Worm (Caenorhabditis elegans) whole organism, L4 larva: ENCODE results near the gene acs-1.

Experiments used
- ceh-44 ChIP-seq: fragments of 200-800 bp; sonication (Bioruptor generic); IDR thresholded peaks from 2 replicates; pipeline ENCODE4 v1.3.6; 2022; ENCODE audit warnings: missing genetic modification reagents, missing genetic modification characterization, missing compliant biosample characterization
- ceh-82 ChIP-seq: sonication (generic microtip); optimal IDR thresholded peaks from 2 replicates; lab custom pipeline; 2017; ENCODE audit warnings: missing biosample characterization, missing genetic modification characterization

DNA sequence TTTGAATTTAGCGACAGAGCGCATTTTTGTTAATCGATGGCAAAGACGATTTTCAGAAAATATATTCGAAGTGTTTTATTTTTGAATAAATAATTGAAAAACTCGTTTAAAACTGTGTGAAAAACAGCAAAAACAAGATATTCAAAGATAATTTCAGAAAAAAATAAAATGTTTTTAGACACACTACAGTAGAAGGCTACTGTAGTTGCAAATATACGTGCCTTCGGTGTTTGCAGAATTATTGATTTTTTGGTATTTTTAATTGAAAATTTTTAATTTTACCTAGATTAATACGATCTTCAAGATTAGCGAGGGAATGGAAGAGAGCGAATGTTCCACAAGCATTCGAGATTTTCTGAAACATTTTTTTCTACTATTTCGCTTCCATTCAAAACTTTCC is 14.2 kb upstream of the acs-1 start:
- TF ChIP-seq ceh-44, result no peak
- TF ChIP-seq ceh-82 (tag; lab: Kevin White, UChicago), result no peak
